Fruit fly (Drosophila melanogaster): Measurements from ENCODE around the gene Sfp24Bc.

Sfp24Bc gene

dm6 chr2L:3675770-3676169 lies 5.4 kb upstream of the Sfp24Bc start:
- TF ChIP-seq CG13204 (GFP tag; optimal IDR thresholded peaks at IDR 0.05) (no peak), D1 (tag; optimal IDR thresholded peaks at IDR 0.05) (no peak), Ets98B (GFP tag; IDR thresholded peaks at IDR 0.05) (no peak), CG34367 (tag; optimal IDR thresholded peaks at IDR 0.05) (no peak), EcR (GFP tag; optimal IDR thresholded peaks at IDR 0.05) (no peak), CG14655 (GFP tag; optimal IDR thresholded peaks at IDR 0.05) (no peak), fd96Ca (GFP tag; IDR thresholded peaks at IDR 0.05) (no peak)

dm6 chr2L:3669675-3670074 lies 706 bp downstream of the Sfp24Bc start, which contains the start of gene Sfp24Bb:
TSS of gene Sfp24Bb (minus strand) at chr2L:3669775.
- TF ChIP-seq CG34367 (tag; optimal IDR thresholded peaks at IDR 0.05) (no peak), fd96Ca (GFP tag; IDR thresholded peaks at IDR 0.05) (no peak), Pif1B (GFP tag; optimal IDR thresholded peaks at IDR 0.05) (no peak), CG13204 (GFP tag; optimal IDR thresholded peaks at IDR 0.05) (no peak)

DNA sequence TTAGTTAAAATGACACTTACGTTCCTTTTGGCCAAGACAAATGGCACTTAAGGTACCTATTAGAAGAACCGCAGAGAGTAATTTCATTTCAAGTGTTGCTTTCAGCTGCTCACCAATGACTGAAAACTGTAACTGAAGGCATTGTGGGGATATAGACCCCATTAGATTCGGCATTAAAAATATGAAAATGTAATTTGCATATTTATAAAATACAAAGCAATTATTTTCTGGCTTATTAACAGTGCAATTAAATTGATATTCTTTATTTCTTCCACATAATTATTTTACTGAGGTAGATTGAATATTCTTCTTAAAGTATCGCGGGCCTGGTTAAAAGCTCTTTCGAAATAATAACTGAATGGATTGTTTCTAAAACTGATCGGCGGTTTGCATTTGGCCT lies 1.3 kb downstream of the Sfp24Bc start, which contains the start of gene Sfp24Bd:
Gene Sfp24Bd, minus strand, starts transcription at position 101 of the 400 bp plus-strand sequence.
- TF ChIP-seq CG4496 (GFP tag; IDR thresholded peaks at IDR 0.05) = no peak
- no peak for TF ChIP-seq CG34367 (tag; optimal IDR thresholded peaks at IDR 0.05)
- no peak for TF ChIP-seq Pif1A (GFP tag; optimal IDR thresholded peaks at IDR 0.05)
- no peak for TF ChIP-seq fd96Ca (GFP tag; IDR thresholded peaks at IDR 0.05)
- no peak for TF ChIP-seq CG17806 (tag; optimal IDR thresholded peaks at IDR 0.05)
- no peak for TF ChIP-seq rn (GFP tag; IDR thresholded peaks at IDR 0.05)
- TF ChIP-seq EcR (GFP tag; optimal IDR thresholded peaks at IDR 0.05) = no peak
- TF ChIP-seq CG8301 (tag; optimal IDR thresholded peaks at IDR 0.05) = no peak
- no peak for TF ChIP-seq CG12605 (GFP tag; IDR thresholded peaks at IDR 0.05)
- TF ChIP-seq CG9948 (tag; optimal IDR thresholded peaks at IDR 0.05) = no peak
- no peak for TF ChIP-seq CG32121 (GFP tag; IDR thresholded peaks at IDR 0.05)
- TF ChIP-seq D1 (tag; optimal IDR thresholded peaks at IDR 0.05) = no peak
- TF ChIP-seq CG10348 (GFP tag; IDR thresholded peaks at IDR 0.05) = no peak
- no peak for TF ChIP-seq CG14655 (GFP tag; optimal IDR thresholded peaks at IDR 0.05)
- no peak for TF ChIP-seq gl (tag; optimal IDR thresholded peaks at IDR 0.05)
- no peak for TF ChIP-seq CG13204 (GFP tag; optimal IDR thresholded peaks at IDR 0.05)
- no peak for TF ChIP-seq CG15710 (tag; optimal IDR thresholded peaks at IDR 0.05)
- no peak for TF ChIP-seq Snoo (tag; optimal IDR thresholded peaks at IDR 0.05)
- no peak for TF ChIP-seq Pif1B (GFP tag; optimal IDR thresholded peaks at IDR 0.05)

DNA sequence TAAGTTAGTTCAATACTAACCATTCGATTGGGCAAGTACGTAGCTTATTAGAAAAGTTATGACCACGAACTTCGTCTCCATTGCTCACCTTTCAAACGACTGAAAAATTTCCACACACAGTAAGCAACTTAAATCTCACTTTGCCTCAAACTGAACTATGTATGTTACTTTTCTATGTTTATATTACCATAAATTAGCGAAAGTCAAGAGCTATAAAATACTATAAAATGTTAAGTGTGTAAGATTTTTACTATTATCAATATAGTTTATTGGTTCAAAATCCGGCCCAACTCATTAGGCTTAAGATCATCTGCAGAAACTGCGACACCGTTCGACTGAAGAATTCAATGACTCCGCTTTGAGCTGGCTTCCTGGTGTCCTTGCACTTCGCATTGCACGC lies 1.9 kb downstream of the Sfp24Bc start, which contains the start of gene Sfp24Ba:
Gene Sfp24Ba, minus strand, starts transcription at position 101 of the 400 bp plus-strand sequence.
- TF ChIP-seq CG14655 (GFP tag; optimal IDR thresholded peaks at IDR 0.05) (no peak), CG34367 (tag; optimal IDR thresholded peaks at IDR 0.05) (no peak)

DNA sequence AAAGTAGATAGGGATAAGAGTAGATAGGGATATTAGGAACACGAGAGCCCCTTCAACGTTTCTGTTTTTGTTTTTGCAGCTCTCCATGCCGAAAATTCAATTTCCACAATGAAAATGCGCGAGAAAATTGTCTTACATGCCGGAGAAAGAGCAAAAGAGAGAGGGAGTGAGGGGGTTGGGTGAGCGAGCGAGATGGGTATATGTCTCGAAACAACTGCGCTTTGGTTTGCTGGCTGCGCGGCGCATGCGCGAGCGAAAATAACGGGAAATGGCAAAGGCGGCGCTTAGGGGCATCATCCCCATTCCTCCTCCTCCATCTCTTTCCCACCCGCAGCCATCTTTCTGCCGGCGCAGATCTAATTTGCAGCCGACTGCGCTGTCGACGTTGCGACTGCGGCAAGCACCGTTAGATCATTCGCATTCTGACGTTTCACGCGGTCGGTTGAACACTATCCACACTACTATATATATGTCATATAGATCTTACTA lies 8.0 kb downstream of the Sfp24Bc start, which contains the start of gene Drgx:
Gene Drgx, plus strand, starts transcription at position 439 of the 489 bp plus-strand sequence.
- no peak for TF ChIP-seq Pif1B (GFP tag; optimal IDR thresholded peaks at IDR 0.05)
- TF ChIP-seq CG15710 (tag; optimal IDR thresholded peaks at IDR 0.05) = no peak
- TF ChIP-seq CG17806 (tag; optimal IDR thresholded peaks at IDR 0.05) = no peak
- TF ChIP-seq Pif1A (GFP tag; optimal IDR thresholded peaks at IDR 0.05) = no peak
- no peak for TF ChIP-seq rn (GFP tag; IDR thresholded peaks at IDR 0.05)
- TF ChIP-seq Snoo (tag; optimal IDR thresholded peaks at IDR 0.05) = no peak
- TF ChIP-seq CG9948 (tag; optimal IDR thresholded peaks at IDR 0.05) = no peak
- no peak for TF ChIP-seq CG12605 (GFP tag; IDR thresholded peaks at IDR 0.05)
- no peak for TF ChIP-seq EcR (GFP tag; optimal IDR thresholded peaks at IDR 0.05)
- TF ChIP-seq fd96Ca (GFP tag; IDR thresholded peaks at IDR 0.05) = no peak
- no peak for TF ChIP-seq CG14655 (GFP tag; optimal IDR thresholded peaks at IDR 0.05)
- no peak for TF ChIP-seq CG34367 (tag; optimal IDR thresholded peaks at IDR 0.05)
- no peak for TF ChIP-seq CG13204 (GFP tag; optimal IDR thresholded peaks at IDR 0.05)
- no peak for TF ChIP-seq CG10348 (GFP tag; IDR thresholded peaks at IDR 0.05)
- TF ChIP-seq gl (tag; optimal IDR thresholded peaks at IDR 0.05) = no peak
- peak; percentile 3 for TF ChIP-seq D1 (tag; optimal IDR thresholded peaks at IDR 0.05)
- TF ChIP-seq CG8159 (tag; optimal IDR thresholded peaks at IDR 0.05) = no peak
- peak; percentile 20; the same call in 1 of the 2 replicates for TF ChIP-seq CG32121 (GFP tag; IDR thresholded peaks at IDR 0.05)
- no peak for TF ChIP-seq CG4496 (GFP tag; IDR thresholded peaks at IDR 0.05)
- no peak for TF ChIP-seq CG8301 (tag; optimal IDR thresholded peaks at IDR 0.05)
- 0 out of 2 replicates have a peak, but pooled peaks have one; percentile 12 for TF ChIP-seq Ets98B (GFP tag; IDR thresholded peaks at IDR 0.05)

DNA sequence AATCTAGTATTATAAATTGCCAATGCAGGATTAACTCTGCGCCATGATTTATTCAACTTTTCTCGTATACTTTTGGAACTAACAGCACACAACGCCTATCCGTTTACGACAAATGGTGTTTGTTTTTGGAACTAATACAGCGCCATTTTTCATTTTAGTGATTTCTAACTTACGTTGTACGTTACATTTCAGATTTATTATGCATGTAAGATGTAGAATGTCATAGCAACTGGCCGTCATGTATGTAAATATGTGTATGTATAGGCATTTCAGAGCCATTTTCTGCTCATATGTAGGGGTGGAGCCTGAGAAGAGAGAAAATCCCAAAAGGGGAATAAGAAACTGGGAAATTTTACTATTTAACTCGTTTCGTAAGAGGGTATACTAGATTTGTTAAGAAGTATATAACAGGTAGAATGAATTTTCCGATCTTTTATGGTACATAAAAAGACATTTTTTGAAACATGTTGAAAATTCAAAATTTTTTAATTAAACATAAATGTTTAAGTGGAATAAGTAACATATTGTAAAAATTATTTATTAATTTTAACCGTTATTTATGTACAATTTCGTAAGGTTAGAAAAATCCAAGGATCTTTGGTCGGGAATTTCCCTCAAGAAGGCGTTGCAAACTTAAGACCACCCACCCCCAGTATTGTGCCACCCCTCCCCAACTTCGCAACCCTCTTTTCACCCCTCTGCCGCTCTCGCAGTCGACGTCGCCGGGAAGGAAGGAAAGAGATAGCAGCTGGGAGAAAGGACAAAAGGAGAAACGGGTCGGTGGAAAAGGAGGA lies 12.8 kb downstream of the Sfp24Bc start:
- TF ChIP-seq CG9948 (tag; optimal IDR thresholded peaks at IDR 0.05) (peak; percentile 29), Ets98B (GFP tag; IDR thresholded peaks at IDR 0.05) (0 out of 2 replicates have a peak, but pooled peaks have one; percentile 53), CG13204 (GFP tag; optimal IDR thresholded peaks at IDR 0.05) (no peak), CG14655 (GFP tag; optimal IDR thresholded peaks at IDR 0.05) (peak; percentile 51), CG8159 (tag; optimal IDR thresholded peaks at IDR 0.05) (peak; percentile 53), CG15710 (tag; optimal IDR thresholded peaks at IDR 0.05) (peak; percentile 43), CG4496 (GFP tag; IDR thresholded peaks at IDR 0.05) (0 out of 3 replicates have a peak, but pooled peaks have one; percentile 40), CG17806 (tag; optimal IDR thresholded peaks at IDR 0.05) (peak; percentile 11), D1 (tag; optimal IDR thresholded peaks at IDR 0.05) (peak; percentile 43), rn (GFP tag; IDR thresholded peaks at IDR 0.05) (no peak), CG32121 (GFP tag; IDR thresholded peaks at IDR 0.05) (peak; percentile 36; the same call in 1 of the 2 replicates), Pif1A (GFP tag; optimal IDR thresholded peaks at IDR 0.05) (no peak), EcR (GFP tag; optimal IDR thresholded peaks at IDR 0.05) (no peak), CG8301 (tag; optimal IDR thresholded peaks at IDR 0.05) (peak; percentile 41)

All from whole organism, pupa.